Fruit fly (Drosophila melanogaster) whole organism, adult: ENCODE data around the gene wb.
A peak's percentile ranks its signal among the peaks of the same experiment; 100 is the strongest.

Experiments used
- CG11617 ChIP-seq: fragments of 200-800 bp; sonication (Bioruptor generic); optimal IDR thresholded peaks from 2 replicates; lab custom pipeline; 2017; ENCODE audit warnings: mild to moderate bottlenecking, missing biosample characterization, missing genetic modification reagents, missing genetic modification characterization
- CG12768 ChIP-seq: fragments of 200-800 bp; sonication (Bioruptor generic); optimal IDR thresholded peaks from 2 replicates; lab custom pipeline; 2017; ENCODE audit warnings: missing biosample characterization, missing genetic modification characterization, mild to moderate bottlenecking, moderate library complexity, missing genetic modification reagents
- CG14711 ChIP-seq: fragments of 200-800 bp; sonication (Bioruptor generic); optimal IDR thresholded peaks from 2 replicates; lab custom pipeline; 2018; ENCODE audit warnings: missing biosample characterization, mild to moderate bottlenecking, missing genetic modification characterization, moderate library complexity
- CG1620 ChIP-seq: fragments of 200-800 bp; sonication (Bioruptor generic); optimal IDR thresholded peaks from 2 replicates; lab custom pipeline; 2016; ENCODE audit warnings: missing biosample characterization, missing genetic modification characterization
- CG33017 ChIP-seq: fragments of 200-800 bp; sonication (Bioruptor generic); optimal IDR thresholded peaks from 2 replicates; lab custom pipeline; 2018; ENCODE audit warnings: missing biosample characterization, mild to moderate bottlenecking, missing genetic modification characterization, moderate library complexity
- CG5204 ChIP-seq: fragments of 200-800 bp; sonication (Bioruptor generic); optimal IDR thresholded peaks from 2 replicates; lab custom pipeline; 2016; ENCODE audit warnings: missing biosample characterization, missing genetic modification characterization
- CG7045 ChIP-seq: fragments of 200-800 bp; sonication (Bioruptor generic); optimal IDR thresholded peaks from 2 replicates; lab custom pipeline; 2017; ENCODE audit warnings: missing biosample characterization, mild to moderate bottlenecking, missing genetic modification characterization
- CG7101 ChIP-seq: fragments of 200-800 bp; sonication (Bioruptor generic); optimal IDR thresholded peaks from 2 replicates; lab custom pipeline; 2018; ENCODE audit warnings: missing biosample characterization, mild to moderate bottlenecking, missing genetic modification characterization, moderate library complexity
- Clk ChIP-seq: fragments of 200-800 bp; sonication (Bioruptor generic); optimal IDR thresholded peaks from 2 replicates; lab custom pipeline; 2017; ENCODE audit warnings: missing biosample characterization, missing genetic modification characterization
- Crg-1 ChIP-seq: fragments of 200-800 bp; sonication (Bioruptor generic); optimal IDR thresholded peaks from 2 replicates; lab custom pipeline; 2016; ENCODE audit warnings: missing biosample characterization, missing genetic modification characterization
- Hr96 ChIP-seq: fragments of 200-800 bp; sonication (Bioruptor generic); optimal IDR thresholded peaks from 2 replicates; lab custom pipeline; 2016; ENCODE audit warnings: missing biosample characterization, missing genetic modification characterization
- Mnt ChIP-seq: fragments of 200-800 bp; sonication (Bioruptor generic); optimal IDR thresholded peaks from 2 replicates; lab custom pipeline; 2016; ENCODE audit warnings: missing biosample characterization, mild to moderate bottlenecking, missing genetic modification characterization
- bab1 ChIP-seq: fragments of 200-800 bp; sonication (Bioruptor generic); optimal IDR thresholded peaks from 3 replicates; lab custom pipeline; 2019; ENCODE audit warnings: missing biosample characterization, mild to moderate bottlenecking, missing genetic modification characterization, moderate library complexity
- cic ChIP-seq: fragments of 200-800 bp; sonication (Bioruptor generic); optimal IDR thresholded peaks from 2 replicates; lab custom pipeline; 2017; ENCODE audit warnings: missing biosample characterization, mild to moderate bottlenecking, missing genetic modification characterization, moderate library complexity
- cnc ChIP-seq, 2 experiments: fragments of >200 bp; optimal IDR thresholded peaks; 2 replicates each; lab custom pipeline; 2017
- kay ChIP-seq: fragments of 200-800 bp; sonication (Bioruptor generic); peaks from one replicate; lab custom pipeline; 2016; ENCODE audit warnings: missing biosample characterization, missing genetic modification characterization, borderline replicate concordance
- ovo ChIP-seq: fragments of 200-800 bp; sonication (Bioruptor generic); optimal IDR thresholded peaks from 2 replicates; lab custom pipeline; 2016; ENCODE audit warnings: missing biosample characterization, missing genetic modification characterization
- pad ChIP-seq: fragments of 200-800 bp; sonication (Bioruptor generic); optimal IDR thresholded peaks from 3 replicates; lab custom pipeline; 2017; ENCODE audit warnings: missing biosample characterization, missing genetic modification characterization, mild to moderate bottlenecking, moderate library complexity, missing genetic modification reagents
- tj ChIP-seq: fragments of 200-800 bp; sonication (Bioruptor generic); optimal IDR thresholded peaks from 3 replicates; lab custom pipeline; 2017; ENCODE audit warnings: missing biosample characterization, mild to moderate bottlenecking, missing genetic modification characterization, moderate library complexity
- toe ChIP-seq: fragments of 200-800 bp; sonication (Bioruptor generic); optimal IDR thresholded peaks from 2 replicates; lab custom pipeline; 2016; ENCODE audit warnings: missing biosample characterization, missing genetic modification characterization

The wb gene

DNA sequence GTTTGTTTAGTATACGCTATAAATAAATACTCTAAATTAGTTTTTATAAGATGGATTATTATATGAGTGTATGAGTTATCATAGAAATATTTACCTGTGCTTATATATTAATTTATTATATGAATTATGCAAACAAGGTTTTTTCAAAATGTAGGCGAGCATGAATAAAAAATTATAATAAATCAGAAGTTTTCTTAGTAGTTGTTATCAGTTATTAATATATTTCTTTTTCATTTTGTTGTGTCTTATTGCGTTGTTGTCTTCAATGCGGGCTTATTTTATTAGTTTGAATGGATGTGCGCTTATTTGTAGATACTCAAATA, 93.0 kb downstream of the wb start:
- no peak for TF ChIP-seq CG12768 (GFP tag; lab: Kevin White, UChicago)
- TF ChIP-seq pad (GFP tag; lab: Kevin White, UChicago), result no peak

DNA sequence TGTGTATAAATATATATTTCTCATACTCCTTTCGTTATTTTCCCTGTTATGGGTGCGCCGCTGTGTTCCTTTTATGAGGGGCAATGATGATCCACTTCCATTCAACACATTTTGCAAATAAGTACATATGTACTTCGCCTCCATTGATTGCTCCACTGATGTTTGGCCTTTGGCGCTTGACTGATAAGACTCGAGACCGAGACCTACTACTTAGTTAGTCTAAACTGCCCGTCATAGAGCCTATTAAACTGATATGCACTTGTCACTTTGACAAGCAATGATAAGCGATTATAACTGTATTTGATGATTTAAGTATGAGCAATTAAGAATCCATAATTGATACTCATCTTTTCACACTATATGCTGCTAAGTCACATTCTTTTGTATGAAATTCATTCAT, 93.5 kb downstream of the wb start:
- TF ChIP-seq cic (GFP tag; lab: Kevin White, UChicago), result peak; percentile 83
- peak in 1 of 2 experiments; percentile 5 for TF ChIP-seq cnc (optimal IDR thresholded peaks at IDR 0.05; lab: Kevin White, UChicago)
- no peak for TF ChIP-seq CG7045

DNA sequence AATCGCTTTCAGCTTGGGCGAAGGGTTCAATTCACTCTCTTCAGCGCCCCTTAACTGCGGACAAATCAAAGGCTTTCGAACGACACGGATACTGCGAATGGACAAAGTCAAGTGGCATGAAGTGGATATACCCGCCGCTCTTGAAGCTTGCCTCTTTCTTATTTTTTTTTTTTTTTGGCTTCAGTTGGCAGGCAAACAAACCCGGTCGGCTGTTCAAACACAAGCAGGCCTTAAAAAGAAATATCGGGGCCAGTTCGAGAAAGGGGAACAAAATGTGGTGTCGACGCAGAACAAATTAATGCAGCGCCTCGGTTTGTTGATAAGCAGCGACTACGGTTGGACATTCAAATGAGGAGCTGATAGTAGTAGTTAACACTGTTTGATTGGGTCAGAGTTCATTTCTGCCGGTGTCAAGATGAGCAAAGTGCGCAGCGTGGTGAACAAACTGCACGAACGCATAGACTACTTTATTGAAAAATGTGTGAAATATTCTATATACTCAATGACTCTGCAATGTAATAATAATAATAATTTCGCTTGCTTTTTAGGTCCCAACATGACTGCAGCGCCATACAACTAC, 94.1 kb downstream of the wb start:
- TF ChIP-seq Clk (no peak), CG33017 (tag; lab: Kevin White, UChicago) (no peak), CG14711 (tag; lab: Kevin White, UChicago) (no peak), ovo (no peak), CG7101 (tag; lab: Kevin White, UChicago) (no peak), pad (GFP tag; lab: Kevin White, UChicago) (no peak), kay (GFP tag; lab: Kevin White, UChicago) (no peak), CG11617 (GFP tag; lab: Kevin White, UChicago) (no peak), CG5204 (GFP tag; lab: Kevin White, UChicago) (no peak), toe (GFP tag; lab: Kevin White, UChicago) (no peak), CG12768 (GFP tag; lab: Kevin White, UChicago) (no peak), bab1 (GFP tag; lab: Kevin White, UChicago) (no peak), cnc (optimal IDR thresholded peaks at IDR 0.05; lab: Kevin White, UChicago) (no peak), Mnt (GFP tag; lab: Kevin White, UChicago) (no peak), Hr96 (GFP tag; lab: Kevin White, UChicago) (no peak), tj (GFP tag; lab: Kevin White, UChicago) (no peak), CG1620 (GFP tag; lab: Kevin White, UChicago) (no peak), CG7045 (no peak)

DNA sequence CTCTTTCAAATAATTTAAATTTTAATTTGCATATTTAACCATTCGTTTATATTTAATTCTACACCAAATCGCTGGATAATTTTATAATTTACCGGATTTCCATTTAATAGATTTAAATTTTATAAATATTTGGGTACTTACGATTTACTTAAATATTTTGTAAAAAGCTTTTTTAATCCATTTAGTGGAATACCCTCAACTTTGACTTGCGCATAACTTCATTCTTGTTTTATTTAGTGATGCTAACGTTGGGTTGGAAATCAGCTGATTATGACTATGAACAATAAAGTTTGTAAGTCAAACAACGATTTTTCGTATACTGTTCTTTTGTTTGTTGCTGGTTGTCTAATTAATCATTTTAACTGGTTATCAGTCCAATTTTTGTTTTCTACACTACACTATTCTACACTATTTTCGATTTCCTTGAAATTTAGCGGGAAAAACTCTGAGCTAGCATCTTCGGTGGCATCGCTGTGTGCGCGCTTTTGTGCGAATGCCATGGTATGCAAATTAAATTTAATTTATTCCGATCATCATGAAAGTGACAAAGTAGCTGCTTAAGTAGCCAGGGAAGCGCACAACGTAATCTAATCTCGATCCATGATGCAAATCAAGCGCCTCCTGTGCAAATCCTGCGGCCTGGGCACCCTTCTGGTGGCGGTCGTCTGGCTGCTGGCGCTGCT, 96.1 kb downstream of the wb start, which contains the start of gene Pgant35A:
Pgant35A (plus strand) TSS at position 473 of the 683 bp plus-strand sequence.
- TF ChIP-seq bab1 (GFP tag; lab: Kevin White, UChicago) (no peak), CG33017 (tag; lab: Kevin White, UChicago) (peak; percentile 54), Clk (no peak), CG7101 (tag; lab: Kevin White, UChicago) (peak; percentile 46), ovo (no peak), CG14711 (tag; lab: Kevin White, UChicago) (no peak), CG5204 (GFP tag; lab: Kevin White, UChicago) (no peak), Mnt (GFP tag; lab: Kevin White, UChicago) (peak; percentile 22), cnc (optimal IDR thresholded peaks at IDR 0.05; lab: Kevin White, UChicago) (no peak), toe (GFP tag; lab: Kevin White, UChicago) (no peak), cic (GFP tag; lab: Kevin White, UChicago) (no peak), Hr96 (GFP tag; lab: Kevin White, UChicago) (no peak), Crg-1 (peak; percentile 36), pad (GFP tag; lab: Kevin White, UChicago) (peak; percentile 1), tj (GFP tag; lab: Kevin White, UChicago) (peak; percentile 17), CG1620 (GFP tag; lab: Kevin White, UChicago) (no peak), CG11617 (GFP tag; lab: Kevin White, UChicago) (peak; percentile 13), CG12768 (GFP tag; lab: Kevin White, UChicago) (no peak)

DNA sequence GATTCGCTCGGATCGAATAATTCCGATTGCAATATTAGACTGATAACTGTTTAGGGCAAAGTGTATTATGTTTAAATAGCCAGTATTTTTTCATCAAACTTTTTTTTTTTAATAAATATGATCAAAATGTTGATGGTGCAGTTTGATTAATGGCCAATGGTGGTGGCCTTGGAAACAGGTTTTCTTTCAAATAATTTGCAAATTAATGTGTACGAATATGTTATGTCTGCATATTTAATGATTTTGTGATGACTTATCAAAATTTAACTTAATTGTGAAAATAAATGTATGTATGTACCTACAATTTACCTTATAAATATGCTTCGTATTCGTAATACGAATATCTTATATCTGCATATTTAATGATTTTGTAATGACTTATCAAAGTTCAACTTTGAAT, 98.5 kb downstream of the wb start:
- TF ChIP-seq Clk (no peak), tj (GFP tag; lab: Kevin White, UChicago) (peak; percentile 96), pad (GFP tag; lab: Kevin White, UChicago) (no peak), cic (GFP tag; lab: Kevin White, UChicago) (no peak), CG7101 (tag; lab: Kevin White, UChicago) (no peak)

DNA sequence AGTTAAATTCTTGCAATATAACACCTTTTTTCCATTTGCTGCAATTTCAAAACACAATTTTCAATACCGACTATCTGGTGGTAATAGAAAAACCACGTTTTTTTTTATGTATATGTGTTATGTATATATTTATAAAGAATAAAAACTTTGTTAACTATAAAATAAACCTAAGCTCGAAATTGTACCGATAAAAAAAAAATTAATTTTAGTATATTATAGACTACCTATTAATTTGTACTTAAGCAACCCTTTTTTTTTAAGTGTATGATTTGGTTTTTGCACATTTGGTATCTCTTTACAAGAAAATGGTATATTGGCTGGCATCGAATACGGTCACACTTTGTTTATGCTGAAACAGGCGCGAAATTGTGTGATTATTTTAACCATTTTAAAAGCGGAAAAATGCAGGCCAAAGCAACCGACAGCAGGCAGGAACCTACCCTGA, 98.9 kb downstream of the wb start, which contains the start of gene spel1:
spel1 (plus strand) TSS at position 334 of the 445 bp plus-strand sequence.
- TF ChIP-seq cnc (optimal IDR thresholded peaks at IDR 0.05; lab: Kevin White, UChicago) (no peak), CG33017 (tag; lab: Kevin White, UChicago) (peak; percentile 58), Crg-1 (no peak), CG7101 (tag; lab: Kevin White, UChicago) (peak; percentile 76), toe (GFP tag; lab: Kevin White, UChicago) (no peak), bab1 (GFP tag; lab: Kevin White, UChicago) (peak; percentile 81), Clk (no peak), CG7045 (peak; percentile 55), cic (GFP tag; lab: Kevin White, UChicago) (no peak), tj (GFP tag; lab: Kevin White, UChicago) (no peak), CG11617 (GFP tag; lab: Kevin White, UChicago) (peak; percentile 31), Mnt (GFP tag; lab: Kevin White, UChicago) (no peak), kay (GFP tag; lab: Kevin White, UChicago) (no peak), CG12768 (GFP tag; lab: Kevin White, UChicago) (no peak), CG5204 (GFP tag; lab: Kevin White, UChicago) (no peak), pad (GFP tag; lab: Kevin White, UChicago) (peak; percentile 0), CG1620 (GFP tag; lab: Kevin White, UChicago) (no peak), CG14711 (tag; lab: Kevin White, UChicago) (peak; percentile 56), Hr96 (GFP tag; lab: Kevin White, UChicago) (no peak), ovo (no peak)
